Fruit fly (Drosophila melanogaster): ENCODE data around the gene CG33511.

The CG33511 gene

DNA sequence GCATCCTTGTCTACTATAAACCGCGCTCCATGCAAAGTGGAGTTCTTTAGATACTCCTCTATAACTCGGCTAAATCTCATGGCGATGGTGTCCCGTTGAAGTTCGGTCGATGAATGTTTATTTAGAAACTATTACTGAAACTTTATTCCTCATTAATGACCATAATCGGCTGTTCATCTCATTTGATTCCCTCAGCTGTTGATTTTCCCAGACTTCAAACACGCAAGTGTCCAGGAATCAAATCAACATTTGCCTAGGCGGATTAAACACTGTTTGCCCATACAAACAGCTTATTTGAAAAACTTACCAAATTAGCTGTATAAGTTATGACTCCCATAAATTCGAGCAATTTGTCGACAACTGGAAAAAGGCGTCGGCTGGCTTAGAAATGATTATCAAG lies 6.4 kb upstream of the CG33511 start, which contains the start of gene ppk13:
Gene ppk13 (minus strand): TSS at position 101 of the 400 bp plus-strand sequence.
- TF ChIP-seq CG8478 (optimal IDR thresholded peaks at IDR 0.05) (no peak), CTCF (optimal IDR thresholded peaks at IDR 0.05) (no peak)

DNA sequence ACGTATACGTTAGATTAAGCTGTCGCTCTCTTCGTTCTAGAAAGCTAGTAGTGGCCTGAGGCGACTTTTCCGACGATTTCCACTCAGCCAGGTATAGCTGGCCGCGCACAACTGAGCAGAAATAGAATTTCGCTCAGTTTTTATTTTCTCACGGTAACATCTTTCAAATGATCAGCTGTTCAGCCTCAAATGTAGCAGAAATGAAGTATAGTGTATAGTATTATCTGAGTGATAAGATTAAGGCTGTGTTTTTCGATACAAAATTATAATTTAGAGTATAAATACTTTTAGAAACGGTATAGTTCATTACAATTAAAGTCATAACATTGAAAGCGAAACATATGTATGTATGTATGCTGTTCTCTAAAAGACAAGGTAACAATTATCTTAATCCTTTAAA lies 4.1 kb upstream of the CG33511 start, which contains the start of gene CG33509:
Gene CG33509 (minus strand): TSS at position 101 of the 400 bp plus-strand sequence.
- TF ChIP-seq CTCF (optimal IDR thresholded peaks at IDR 0.05): no peak
- no peak for TF ChIP-seq CG8478 (optimal IDR thresholded peaks at IDR 0.05)

dm6 chr2L:21084268-21084667 lies 2.0 kb upstream of the CG33511 start, which contains the start of gene CG33510:
CG33510 (minus strand) TSS chr2L:21084326.
- TF ChIP-seq CG8478 (optimal IDR thresholded peaks at IDR 0.05) (no peak), CTCF (optimal IDR thresholded peaks at IDR 0.05) (no peak)

dm6 chr2L:21077849-21078248 lies 4.4 kb downstream of the CG33511 start:
- TF ChIP-seq CTCF (optimal IDR thresholded peaks at IDR 0.05): no peak
- no peak for TF ChIP-seq CG8478 (optimal IDR thresholded peaks at IDR 0.05)

DNA sequence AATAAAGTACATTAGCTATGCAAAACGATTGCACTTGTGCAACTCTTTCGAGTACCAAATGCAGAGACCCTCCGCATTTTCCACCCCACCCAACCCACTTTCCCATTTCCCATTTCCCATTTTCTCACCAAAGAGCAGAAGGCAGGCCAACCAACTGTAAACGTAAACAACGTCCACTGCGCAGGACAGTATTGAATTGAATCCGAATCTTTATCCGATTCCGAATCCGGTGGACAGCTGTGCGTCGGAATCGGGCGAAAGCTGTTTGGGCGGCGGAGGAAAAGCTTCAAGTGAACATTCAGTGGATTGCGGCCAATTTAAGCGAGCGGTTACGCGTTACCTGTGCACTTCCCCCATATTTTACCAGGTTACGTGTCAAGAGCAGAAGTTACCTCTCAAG lies 7.2 kb downstream of the CG33511 start, which contains the start of gene tadr:
Gene tadr (plus strand): TSS at position 301 of the 400 bp plus-strand sequence.
- TF ChIP-seq CTCF (optimal IDR thresholded peaks at IDR 0.05) (no peak), CG8478 (optimal IDR thresholded peaks at IDR 0.05) (no peak)

DNA sequence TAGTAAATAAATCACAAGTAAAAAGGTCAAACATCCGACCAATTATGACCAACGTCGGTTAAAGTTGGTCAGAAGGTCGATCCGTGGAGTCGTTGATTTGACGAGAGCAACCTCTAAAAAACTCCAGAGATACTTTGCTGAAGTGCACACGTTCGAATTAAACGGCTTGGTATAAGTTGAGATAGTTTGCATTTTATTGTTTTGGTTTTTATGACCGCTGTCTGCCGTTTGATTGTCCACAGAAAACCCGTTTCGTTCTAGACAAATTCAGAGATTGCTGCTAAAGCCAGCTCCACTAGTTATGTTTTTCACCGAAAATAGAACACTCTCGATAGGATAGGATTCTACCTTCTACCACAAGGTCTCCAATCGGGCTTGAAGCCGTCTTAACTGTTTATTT lies 8.5 kb downstream of the CG33511 start:
- TF ChIP-seq CG8478 (optimal IDR thresholded peaks at IDR 0.05) (no peak), CTCF (optimal IDR thresholded peaks at IDR 0.05) (no peak)

DNA sequence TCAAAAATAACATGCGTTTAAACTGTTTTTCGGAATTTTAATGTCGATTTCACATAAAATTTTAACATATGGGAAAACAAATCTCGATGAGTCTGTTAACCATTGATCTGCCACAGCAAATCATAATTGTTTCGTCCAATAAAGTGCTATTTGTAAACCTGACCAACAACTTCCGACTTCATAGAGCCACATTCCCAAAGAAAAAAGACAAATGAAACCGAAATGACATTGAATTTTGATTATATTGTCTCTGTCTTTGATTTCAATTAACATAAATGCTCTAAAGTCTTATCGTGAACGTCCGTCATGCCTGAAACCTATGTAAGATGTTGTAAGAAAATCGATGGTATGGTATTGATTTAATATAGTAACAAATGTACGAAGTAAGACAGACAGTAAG lies 9.0 kb downstream of the CG33511 start:
- TF ChIP-seq CG8478 (optimal IDR thresholded peaks at IDR 0.05): no peak
- no peak for TF ChIP-seq CTCF (optimal IDR thresholded peaks at IDR 0.05)

DNA sequence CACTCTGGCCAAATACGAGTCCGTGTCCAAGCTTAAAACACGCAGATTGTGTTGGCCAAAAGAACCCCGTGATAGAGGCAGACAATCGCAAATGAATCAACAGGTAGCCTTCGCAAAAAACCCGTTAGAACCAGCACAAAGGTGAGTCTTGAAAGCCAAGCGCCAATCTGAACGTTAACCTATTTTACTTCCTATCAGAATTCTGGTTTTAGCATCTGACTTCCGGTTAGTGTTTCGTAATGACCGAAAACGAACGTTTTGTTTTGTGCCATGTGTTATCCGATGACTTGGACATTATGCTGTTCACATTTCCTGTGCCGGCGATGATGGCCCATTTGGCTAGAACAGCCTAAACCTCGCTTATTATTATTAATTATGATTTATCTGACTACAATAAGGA lies 9.9 kb downstream of the CG33511 start:
- TF ChIP-seq CG8478 (optimal IDR thresholded peaks at IDR 0.05): no peak
- TF ChIP-seq CTCF (optimal IDR thresholded peaks at IDR 0.05): no peak

dm6 chr2L:21071435-21071834 lies 10.9 kb downstream of the CG33511 start, which contains the start of gene CG9265:
CG9265 (minus strand) TSS chr2L:21071502.
- TF ChIP-seq CG8478 (optimal IDR thresholded peaks at IDR 0.05) (no peak), CTCF (optimal IDR thresholded peaks at IDR 0.05) (no peak)

DNA sequence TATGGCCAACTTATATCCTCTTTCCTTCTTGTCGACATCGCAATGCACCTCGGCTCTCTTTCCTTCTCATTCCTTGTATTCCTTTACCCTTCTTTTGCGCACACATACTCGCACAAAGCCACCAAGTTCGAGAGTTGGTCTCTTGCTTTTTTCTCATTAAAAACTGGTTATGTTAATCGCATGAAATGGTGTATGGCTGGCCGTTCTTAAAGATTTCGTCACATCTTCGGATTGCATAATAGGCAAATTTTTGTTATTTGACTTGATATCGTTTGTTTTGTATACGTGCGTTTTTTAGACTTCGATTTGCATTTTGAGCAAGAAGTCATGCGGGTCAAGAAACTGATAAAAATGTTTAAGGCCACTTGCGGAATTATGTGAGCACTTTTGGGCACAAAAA lies 11.5 kb downstream of the CG33511 start:
- TF ChIP-seq CG8478 (optimal IDR thresholded peaks at IDR 0.05): no peak
- TF ChIP-seq CTCF (optimal IDR thresholded peaks at IDR 0.05): no peak

DNA sequence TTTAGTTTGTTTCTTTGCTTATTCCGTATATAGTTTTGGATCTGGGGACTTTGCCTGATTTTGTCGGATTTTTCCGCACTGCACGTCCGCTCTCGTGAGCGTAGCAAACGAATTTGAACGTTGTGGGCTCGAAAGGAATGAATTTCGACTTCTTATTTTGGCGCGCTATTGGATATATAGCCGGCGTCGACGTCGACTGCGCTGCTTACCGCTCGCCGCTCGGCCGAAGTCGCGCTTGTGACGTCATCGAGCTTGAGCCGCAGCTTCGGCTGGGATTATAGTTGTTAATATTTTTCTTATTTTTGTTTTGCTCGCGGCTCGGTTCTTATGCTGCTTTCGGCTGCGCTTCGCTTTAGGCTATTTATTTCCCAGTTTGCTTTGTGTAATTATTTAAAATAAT lies 12.5 kb downstream of the CG33511 start:
- TF ChIP-seq CG8478 (optimal IDR thresholded peaks at IDR 0.05): no peak
- no peak for TF ChIP-seq CTCF (optimal IDR thresholded peaks at IDR 0.05)

DNA sequence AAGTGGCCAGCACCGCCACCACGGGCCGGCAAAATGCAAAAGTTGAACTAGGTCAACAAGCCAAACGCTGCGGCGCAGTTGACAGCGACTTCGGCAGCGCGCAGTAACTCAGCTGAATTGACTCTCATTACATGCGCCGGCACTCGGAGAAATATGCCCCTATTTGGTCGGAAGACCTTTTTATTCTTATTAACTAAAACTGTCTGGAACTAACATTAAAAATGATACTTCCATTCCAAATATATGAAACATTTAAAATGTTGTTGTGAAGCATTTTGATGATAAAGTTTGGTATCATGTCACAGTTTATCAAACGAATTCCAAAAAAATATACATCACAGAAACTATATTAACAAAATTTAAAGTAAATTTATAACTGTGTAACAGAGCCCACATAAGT lies 15.2 kb downstream of the CG33511 start:
- no peak for TF ChIP-seq CTCF (optimal IDR thresholded peaks at IDR 0.05)
- TF ChIP-seq CG8478 (optimal IDR thresholded peaks at IDR 0.05): no peak

DNA sequence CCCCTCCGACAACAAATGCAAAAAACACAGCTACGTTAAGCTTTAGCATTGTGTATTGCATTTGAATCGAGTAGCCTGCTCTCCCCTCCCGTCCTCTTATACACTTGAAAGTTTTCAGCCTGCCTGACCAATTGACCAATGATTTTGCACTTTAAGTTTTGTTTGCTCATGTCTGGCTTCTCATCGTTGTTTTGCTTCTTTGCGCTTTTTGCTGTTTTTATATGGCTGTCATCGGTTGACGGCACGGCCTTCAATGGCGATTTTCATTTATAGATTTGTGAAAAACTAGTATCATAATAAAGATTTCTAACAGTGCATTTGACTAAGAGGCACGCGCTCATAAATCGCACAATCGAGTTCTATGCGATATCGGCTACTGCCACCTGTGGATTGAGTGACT lies 16.4 kb downstream of the CG33511 start:
- TF ChIP-seq CTCF (optimal IDR thresholded peaks at IDR 0.05) (no peak), CG8478 (optimal IDR thresholded peaks at IDR 0.05) (no peak)

DNA sequence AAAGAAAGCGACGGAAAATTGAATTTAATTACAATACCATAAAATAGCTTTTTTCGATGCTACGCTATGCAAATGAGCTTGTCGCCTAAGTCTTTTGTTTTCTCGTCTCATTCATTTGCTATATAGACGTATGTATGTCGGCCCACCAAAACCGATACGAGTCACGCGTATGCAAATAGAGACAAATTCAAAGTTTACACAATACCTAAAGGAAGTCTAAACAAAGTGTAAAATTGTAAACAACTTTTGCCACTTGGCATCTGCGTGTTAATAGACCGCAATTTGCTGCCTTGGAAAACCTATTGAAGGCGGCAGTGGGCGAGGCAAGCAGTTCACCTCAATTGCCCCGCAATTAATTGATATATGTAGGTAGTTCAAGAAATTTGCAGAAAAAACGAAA lies 19.7 kb downstream of the CG33511 start:
- TF ChIP-seq CTCF (optimal IDR thresholded peaks at IDR 0.05) (no peak), CG8478 (optimal IDR thresholded peaks at IDR 0.05) (no peak)

dm6 chr2L:21061591-21061990 lies 20.7 kb downstream of the CG33511 start:
- TF ChIP-seq CG8478 (optimal IDR thresholded peaks at IDR 0.05): no peak
- TF ChIP-seq CTCF (optimal IDR thresholded peaks at IDR 0.05): no peak

DNA sequence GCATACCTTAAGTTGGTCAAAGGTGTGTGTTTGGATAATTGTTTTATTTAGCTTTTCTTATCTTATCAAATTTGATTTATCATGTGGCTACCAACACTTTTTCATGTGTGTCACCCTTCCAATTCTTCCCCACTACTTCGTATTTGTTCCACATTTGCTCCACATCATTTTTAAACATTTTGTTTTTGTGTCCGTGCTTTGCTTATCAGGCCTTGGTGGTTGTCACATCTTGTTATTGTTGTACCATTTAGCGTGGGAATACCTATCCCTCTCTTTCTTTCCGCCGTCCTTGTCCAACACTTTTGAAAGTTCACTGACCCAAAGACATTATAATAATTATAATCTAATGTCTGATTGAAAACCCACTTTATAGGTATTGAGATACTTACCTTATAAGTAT lies 28.7 kb downstream of the CG33511 start:
- TF ChIP-seq CG8478 (optimal IDR thresholded peaks at IDR 0.05) (no peak), CTCF (optimal IDR thresholded peaks at IDR 0.05) (no peak)

- TF ChIP-seq CG8478 (optimal IDR thresholded peaks at IDR 0.05) (no peak), CTCF (optimal IDR thresholded peaks at IDR 0.05) (no peak)
Observed at dm6 chr2L:21052783-21053463, 29.4 kb downstream of the CG33511 start, which contains the start of gene Itgbn. Itgbn (plus strand) TSS chr2L:21053033.
